Worm (Caenorhabditis elegans): ENCODE results near the gene acl-13.

DNA sequence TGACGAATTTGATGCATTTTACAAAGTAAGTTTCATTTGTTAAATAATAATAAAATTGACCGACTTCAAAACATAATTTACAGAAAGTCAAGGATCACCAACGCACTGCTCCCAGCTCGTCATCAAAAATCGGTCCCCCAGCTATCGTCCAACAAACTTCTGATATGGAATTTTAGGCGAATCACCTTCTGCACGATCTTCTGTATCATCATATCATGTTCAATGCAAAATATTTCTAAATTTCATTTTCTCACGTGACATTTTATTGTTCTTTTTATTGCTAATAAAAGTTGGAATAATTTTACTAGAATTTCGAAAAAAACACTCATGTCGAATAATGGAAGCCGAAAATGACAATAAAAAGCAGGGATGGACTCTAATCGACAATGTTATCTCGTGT, at the start of gene acl-13:
- no peak for TF ChIP-seq D2030.7 (GFP tag; IDR thresholded peaks at IDR 0.05)
- no peak for TF ChIP-seq T07F8.4 (tag; optimal IDR thresholded peaks at IDR 0.05)
- TF ChIP-seq ccch-3 (GFP tag; optimal IDR thresholded peaks at IDR 0.05): no peak
- TF ChIP-seq ama-1 (optimal IDR thresholded peaks at IDR 0.05): no peak
- no peak for TF ChIP-seq ama-1 (GFP tag; optimal IDR thresholded peaks at IDR 0.05)
- TF ChIP-seq nfyb-1 (GFP tag; IDR thresholded peaks at IDR 0.05): no peak
- no peak for TF ChIP-seq athp-1 (tag; optimal IDR thresholded peaks at IDR 0.05)

All from whole organism, young adult.